Worm (Caenorhabditis elegans): Measurements from ENCODE around the gene dmd-7.

Gene dmd-7

ce11 chrV:6246454-6246981, at the start of gene dmd-7:
Gene dmd-7 (plus strand): TSS chrV:6246931.
- peak; percentile 78 for TF ChIP-seq hlh-30 (tag; optimal IDR thresholded peaks at IDR 0.05; ENCODE audit: insufficient read depth)
- TF ChIP-seq ets-4 (tag; optimal IDR thresholded peaks at IDR 0.05): no peak
- TF ChIP-seq ahr-1 (tag; optimal IDR thresholded peaks at IDR 0.05): no peak
- TF ChIP-seq pax-1 (tag; optimal IDR thresholded peaks at IDR 0.05): no peak
- peak; percentile 64 for TF ChIP-seq ceh-31 (tag; optimal IDR thresholded peaks at IDR 0.05)
- no peak for TF ChIP-seq pag-3 (tag; optimal IDR thresholded peaks at IDR 0.05; ENCODE audit: borderline replicate concordance)
- TF ChIP-seq npax-4 (tag; optimal IDR thresholded peaks at IDR 0.05): no peak
- TF ChIP-seq pros-1 (tag; optimal IDR thresholded peaks at IDR 0.05): peak; percentile 70
- no peak for TF ChIP-seq ceh-9 (tag; optimal IDR thresholded peaks at IDR 0.05)
- TF ChIP-seq C08G9.2 (tag; optimal IDR thresholded peaks at IDR 0.05): no peak
- TF ChIP-seq sox-2 (GFP tag; IDR thresholded peaks at IDR 0.05): no peak
- TF ChIP-seq ceh-45 (GFP tag; IDR thresholded peaks at IDR 0.05): no peak
- peak; percentile 61 for TF ChIP-seq F13H6.1 (tag; optimal IDR thresholded peaks at IDR 0.05)
- TF ChIP-seq hlh-13 (GFP tag; optimal IDR thresholded peaks at IDR 0.05): no peak
- TF ChIP-seq K09A11.1 (tag; optimal IDR thresholded peaks at IDR 0.05; ENCODE audit: insufficient read depth): no peak
- TF ChIP-seq K02D7.2 (tag; optimal IDR thresholded peaks at IDR 0.05): no peak
- no peak for TF ChIP-seq pat-9 (tag; optimal IDR thresholded peaks at IDR 0.05)
- peak; percentile 38 for TF ChIP-seq hlh-6 (tag; optimal IDR thresholded peaks at IDR 0.05)
- TF ChIP-seq che-1 (tag; optimal IDR thresholded peaks at IDR 0.05): no peak
- TF ChIP-seq dve-1 (tag; optimal IDR thresholded peaks at IDR 0.05): peak; percentile 57
- TF ChIP-seq Y22D7AL.16 (tag; optimal IDR thresholded peaks at IDR 0.05): no peak
- no peak for TF ChIP-seq eyg-1 (tag; optimal IDR thresholded peaks at IDR 0.05)
- TF ChIP-seq pqm-1 (tag; optimal IDR thresholded peaks at IDR 0.05): peak; percentile 26
- peak; percentile 50 for TF ChIP-seq elt-2 (tag; optimal IDR thresholded peaks at IDR 0.05)
- no peak for TF ChIP-seq ama-1 (optimal IDR thresholded peaks at IDR 0.05)
- TF ChIP-seq nhr-232 (tag; optimal IDR thresholded peaks at IDR 0.05): no peak
- no peak for TF ChIP-seq mec-3 (tag; optimal IDR thresholded peaks at IDR 0.05; ENCODE audit: borderline replicate concordance)
- TF ChIP-seq ceh-19 (GFP tag; optimal IDR thresholded peaks at IDR 0.05): no peak
- no peak for TF ChIP-seq tbx-7 (tag; optimal IDR thresholded peaks at IDR 0.05)
- no peak for TF ChIP-seq unc-86 (tag; optimal IDR thresholded peaks at IDR 0.05)
- TF ChIP-seq ceh-30 (tag; optimal IDR thresholded peaks at IDR 0.05): no peak
- peak; percentile 59 for TF ChIP-seq madf-2 (tag; optimal IDR thresholded peaks at IDR 0.05)
- no peak for TF ChIP-seq odd-2 (tag; optimal IDR thresholded peaks at IDR 0.05)
- TF ChIP-seq C38D4.7 (GFP tag; optimal IDR thresholded peaks at IDR 0.05): no peak
- TF ChIP-seq zip-5 (tag; optimal IDR thresholded peaks at IDR 0.05): no peak
- TF ChIP-seq unc-55 (GFP tag; optimal IDR thresholded peaks at IDR 0.05): peak; percentile 72
- no peak for TF ChIP-seq ceh-24 (tag; optimal IDR thresholded peaks at IDR 0.05)
- TF ChIP-seq hlh-15 (tag; optimal IDR thresholded peaks at IDR 0.05): no peak
- no peak for TF ChIP-seq T23F11.4 (GFP tag; optimal IDR thresholded peaks at IDR 0.05)
- TF ChIP-seq lim-6 (tag; optimal IDR thresholded peaks at IDR 0.05): no peak
- TF ChIP-seq gmeb-2 (tag; optimal IDR thresholded peaks at IDR 0.05): no peak
- TF ChIP-seq sdc-2 (tag; optimal IDR thresholded peaks at IDR 0.05): peak; percentile 40
- peak; percentile 3 for TF ChIP-seq ceh-2 (tag; optimal IDR thresholded peaks at IDR 0.05)
- peak; percentile 49 for TF ChIP-seq ceh-34 (tag; optimal IDR thresholded peaks at IDR 0.05)
- TF ChIP-seq ceh-14 (tag; optimal IDR thresholded peaks at IDR 0.05): no peak
- no peak for TF ChIP-seq ceh-22 (tag; optimal IDR thresholded peaks at IDR 0.05)
- no peak for TF ChIP-seq unc-3 (GFP tag; conservative IDR thresholded peaks at IDR 0.05)
- no peak for TF ChIP-seq unc-3 (tag; optimal IDR thresholded peaks at IDR 0.05)
- no peak for TF ChIP-seq sox-4 (tag; optimal IDR thresholded peaks at IDR 0.05)
- TF ChIP-seq dmd-4 (tag; optimal IDR thresholded peaks at IDR 0.05; ENCODE audit: borderline replicate concordance): no peak
- TF ChIP-seq ceh-18 (tag; optimal IDR thresholded peaks at IDR 0.05): peak; percentile 86
- no peak for TF ChIP-seq fkh-10 (GFP tag; optimal IDR thresholded peaks at IDR 0.05)
- peak; percentile 70 for TF ChIP-seq ref-2 (tag; optimal IDR thresholded peaks at IDR 0.05)
- no peak for TF ChIP-seq ztf-16 (tag; optimal IDR thresholded peaks at IDR 0.05)

All from whole organism, late embryonic.